Fruit fly (Drosophila melanogaster): ENCODE results near the gene phu.

The phu gene

dm6 chr3R:9488493-9488892 lies 6.1 kb upstream of the phu start (continued):
- TF ChIP-seq Deaf1 (tag; optimal IDR thresholded peaks at IDR 0.05) (peak; percentile 93), CG13894 (tag; optimal IDR thresholded peaks at IDR 0.05) (peak; percentile 41), az2 (GFP tag; optimal IDR thresholded peaks at IDR 0.05) (no peak), pho (GFP tag; optimal IDR thresholded peaks at IDR 0.05) (no peak), CG10209 (GFP tag; optimal IDR thresholded peaks at IDR 0.05) (no peak), bowl (GFP tag; IDR thresholded peaks at IDR 0.05) (no peak), emc (GFP tag; optimal IDR thresholded peaks at IDR 0.05) (no peak), CG12236 (GFP tag; optimal IDR thresholded peaks at IDR 0.05) (no peak), abd-A (tag; optimal IDR thresholded peaks at IDR 0.05) (peak; percentile 92), gcm (GFP tag; optimal IDR thresholded peaks at IDR 0.05) (no peak), CG3726 (GFP tag; IDR thresholded peaks at IDR 0.05) (no peak)

dm6 chr3R:9491065-9491567 lies 3.5 kb upstream of the phu start:
- TF ChIP-seq HLH4C (GFP tag; IDR thresholded peaks at IDR 0.05; ENCODE audit: partially characterized antibody), result no peak
- no peak for TF ChIP-seq lbe (GFP tag; optimal IDR thresholded peaks at IDR 0.05)
- no peak for TF ChIP-seq Dp (GFP tag; optimal IDR thresholded peaks at IDR 0.05)
- TF ChIP-seq CG32767 (GFP tag; IDR thresholded peaks at IDR 0.05), result no peak
- TF ChIP-seq Camta (GFP tag; optimal IDR thresholded peaks at IDR 0.05), result no peak
- no peak for TF ChIP-seq CG4328 (GFP tag; optimal IDR thresholded peaks at IDR 0.05)
- no peak for TF ChIP-seq bab2 (GFP tag; optimal IDR thresholded peaks at IDR 0.05)
- no peak for TF ChIP-seq Antp (GFP tag; optimal IDR thresholded peaks at IDR 0.05)
- TF ChIP-seq ato (GFP tag; IDR thresholded peaks at IDR 0.05; ENCODE audit: partially characterized antibody), result no peak
- no peak for TF ChIP-seq pum (GFP tag; optimal IDR thresholded peaks at IDR 0.05)
- no peak for TF ChIP-seq Optix (GFP tag; IDR thresholded peaks at IDR 0.05)
- no peak for TF ChIP-seq CG7928 (GFP tag; optimal IDR thresholded peaks at IDR 0.05)
- no peak for TF ChIP-seq chif (GFP tag; optimal IDR thresholded peaks at IDR 0.05)
- peak; percentile 75 for TF ChIP-seq mirr (GFP tag; optimal IDR thresholded peaks at IDR 0.05)
- no peak for TF ChIP-seq Oli (tag; optimal IDR thresholded peaks at IDR 0.05)
- no peak for TF ChIP-seq pan (optimal IDR thresholded peaks at IDR 0.05)
- TF ChIP-seq pan (GFP tag; optimal IDR thresholded peaks at IDR 0.05 in 1 of 2, IDR thresholded peaks at IDR 0.05 in 1 of 2), result no peak
- TF ChIP-seq ssp (GFP tag; IDR thresholded peaks at IDR 0.05), result no peak
- TF ChIP-seq cwo (GFP tag; optimal IDR thresholded peaks at IDR 0.05), result peak; percentile 7
- TF ChIP-seq unc-4 (GFP tag; IDR thresholded peaks at IDR 0.05; ENCODE audit: partially characterized antibody), result no peak
- TF ChIP-seq CG7556 (GFP tag; optimal IDR thresholded peaks at IDR 0.05), result no peak
- peak; percentile 25; the same call in 1 of the 2 replicates for TF ChIP-seq Adf1 (GFP tag; IDR thresholded peaks at IDR 0.05)
- TF ChIP-seq scrt (GFP tag; optimal IDR thresholded peaks at IDR 0.05), result peak; percentile 43
- TF ChIP-seq dysf (GFP tag; IDR thresholded peaks at IDR 0.05), result no peak
- peak; percentile 35 for TF ChIP-seq cg (GFP tag; optimal IDR thresholded peaks at IDR 0.05)
- TF ChIP-seq wek (GFP tag; optimal IDR thresholded peaks at IDR 0.05), result no peak
- TF ChIP-seq row (GFP tag; IDR thresholded peaks at IDR 0.05), result 0 out of 3 replicates have a peak, but pooled peaks have one; percentile 6
- peak; percentile 48 for TF ChIP-seq Med (GFP tag)
- no peak for TF ChIP-seq crp (GFP tag; optimal IDR thresholded peaks at IDR 0.05)
- TF ChIP-seq Asciz (GFP tag; optimal IDR thresholded peaks at IDR 0.05), result no peak
- TF ChIP-seq CG2712 (tag; optimal IDR thresholded peaks at IDR 0.05), result no peak
- no peak for TF ChIP-seq HLHmδ (GFP tag; optimal IDR thresholded peaks at IDR 0.05)
- no peak for TF ChIP-seq h (optimal IDR thresholded peaks at IDR 0.05)
- TF ChIP-seq Hr51 (GFP tag; optimal IDR thresholded peaks at IDR 0.05), result peak in 1 of 2 experiments; percentile 71
- no peak for TF ChIP-seq tup (GFP tag; optimal IDR thresholded peaks at IDR 0.05)
- TF ChIP-seq CG34224 (GFP tag; IDR thresholded peaks at IDR 0.05; ENCODE audit: partially characterized antibody), result no peak
- no peak for TF ChIP-seq so (GFP tag; IDR thresholded peaks at IDR 0.05)
- no peak for TF ChIP-seq Myb (GFP tag; optimal IDR thresholded peaks at IDR 0.05)
- no peak for TF ChIP-seq CG11093 (GFP tag; IDR thresholded peaks at IDR 0.05)
